Worm (Caenorhabditis elegans) whole organism, L1 larva: Measurements from ENCODE around the gene M02B7.2.
A peak's percentile ranks its signal among the peaks of the same experiment; 100 is the strongest.

Experiments
- C04F5.9 ChIP-seq: sonication (generic microtip); optimal IDR thresholded peaks from 2 replicates; lab custom pipeline; 2016; ENCODE audit warnings: missing genetic modification characterization, missing compliant biosample characterization
- C16A3.4 ChIP-seq: fragments of 150-350 bp; optimal IDR thresholded peaks from 2 replicates; lab custom pipeline; 2014; ENCODE audit warnings: missing biosample characterization, missing genetic modification characterization
- aha-1 ChIP-seq: fragments of 150-350 bp; optimal IDR thresholded peaks from 2 replicates; lab custom pipeline; 2014; ENCODE audit warnings: missing biosample characterization, missing genetic modification characterization
- blmp-1 ChIP-seq: fragments of 150-350 bp; optimal IDR thresholded peaks from 2 replicates; lab custom pipeline; 2014; ENCODE audit warnings: missing biosample characterization, missing genetic modification characterization
- ceh-88 ChIP-seq: fragments of 200-800 bp; sonication (Bioruptor generic); IDR thresholded peaks from 2 replicates; pipeline ENCODE4 v1.3.6; 2022; ENCODE audit warnings: missing genetic modification characterization, missing compliant biosample characterization
- ceh-90 ChIP-seq: sonication (generic microtip); optimal IDR thresholded peaks from 2 replicates; lab custom pipeline; 2016; ENCODE audit warnings: missing genetic modification characterization, missing compliant biosample characterization
- dpl-1 ChIP-seq, 3 experiments: fragments of 150-350 bp in 2 of 3; sonication (generic microtip) in 1 of 3; optimal IDR thresholded peaks; 2 replicates each; lab custom pipeline; 2014 to 2017; ENCODE audit warnings: missing biosample characterization in 3 of 3, missing genetic modification characterization in 3 of 3, missing genetic modification reagents in 3 of 3
- dsc-1 ChIP-seq: sonication (generic microtip); optimal IDR thresholded peaks from 2 replicates; lab custom pipeline; 2016; ENCODE audit warnings: mild to moderate bottlenecking, missing genetic modification characterization, missing compliant biosample characterization
- efl-1 ChIP-seq, 4 experiments: fragments of 150-350 bp; optimal IDR thresholded peaks in 3 of 4; peaks in 1 of 4; 1 replicate in 1 of 4; 2 replicates in 3 of 4; lab custom pipeline; 2014; ENCODE audit warnings: missing biosample characterization in 2 of 4, missing genetic modification characterization in 2 of 4, missing genetic modification reagents in 2 of 4
- efl-3 ChIP-seq: fragments of 200-800 bp; sonication (Bioruptor generic); optimal IDR thresholded peaks from 2 replicates; lab custom pipeline; 2018; ENCODE audit warnings: mild to moderate bottlenecking, missing genetic modification characterization, missing compliant biosample characterization
- egl-13 ChIP-seq: sonication (generic microtip); optimal IDR thresholded peaks from 2 replicates; lab custom pipeline; 2016; ENCODE audit warnings: missing genotype, missing genetic modification reagents, missing genetic modification characterization, missing compliant biosample characterization
- egl-27 ChIP-seq, 2 experiments: fragments of 150-350 bp in 1 of 2; sonication (generic microtip); optimal IDR thresholded peaks; 3 replicates each; lab custom pipeline; 2017 to 2018; ENCODE audit warnings: missing biosample characterization in 2 of 2, missing genetic modification characterization in 2 of 2, missing genetic modification reagents in 2 of 2
- elt-2 ChIP-seq: sonication (generic microtip); optimal IDR thresholded peaks from 2 replicates; lab custom pipeline; 2016; ENCODE audit warnings: missing genetic modification characterization, mild to moderate bottlenecking, inconsistent platforms, missing compliant biosample characterization, missing genetic modification reagents
- ets-5 ChIP-seq: fragments of 200-800 bp; sonication (Bioruptor generic); IDR thresholded peaks from 2 replicates; pipeline ENCODE4 v1.3.6; 2022; ENCODE audit warnings: missing genetic modification characterization, missing compliant biosample characterization
- fkh-8 ChIP-seq: sonication (generic microtip); optimal IDR thresholded peaks from 2 replicates; lab custom pipeline; 2016; ENCODE audit warnings: mild to moderate bottlenecking, missing genetic modification characterization, missing compliant biosample characterization
- hlh-17 ChIP-seq: fragments of 200-800 bp; sonication (Bioruptor generic); optimal IDR thresholded peaks from 2 replicates; lab custom pipeline; 2018; ENCODE audit warnings: missing genetic modification characterization, mild to moderate bottlenecking, missing compliant biosample characterization, moderate library complexity, borderline replicate concordance
- jun-1 ChIP-seq: fragments of 150-350 bp; optimal IDR thresholded peaks from 2 replicates; lab custom pipeline; 2014; ENCODE audit warnings: missing biosample characterization, missing genetic modification reagents, missing genetic modification characterization
- lin-35 ChIP-seq, 2 experiments: fragments of 150-350 bp; optimal IDR thresholded peaks; 2 replicates each; lab custom pipeline; 2014; ENCODE audit warnings: missing biosample characterization in 2 of 2, missing genetic modification characterization in 2 of 2, missing genetic modification reagents in 2 of 2
- lin-39 ChIP-seq: fragments of 150-350 bp; optimal IDR thresholded peaks from 2 replicates; lab custom pipeline; 2014; ENCODE audit warnings: missing biosample characterization, missing genetic modification reagents, missing genetic modification characterization
- mab-9 ChIP-seq: fragments of 200-800 bp; sonication (Bioruptor generic); IDR thresholded peaks from 2 replicates; pipeline ENCODE4 v1.3.6; 2022; ENCODE audit warnings: missing genetic modification reagents, missing genetic modification characterization, missing compliant biosample characterization
- mef-2 ChIP-seq: fragments of 150-350 bp; optimal IDR thresholded peaks from 2 replicates; lab custom pipeline; 2014; ENCODE audit warnings: missing biosample characterization, missing genetic modification characterization
- mep-1 ChIP-seq: fragments of 150-350 bp; optimal IDR thresholded peaks from 2 replicates; lab custom pipeline; 2014; ENCODE audit warnings: missing biosample characterization, missing genetic modification characterization
- nhr-11 ChIP-seq: fragments of 150-350 bp; optimal IDR thresholded peaks from 2 replicates; lab custom pipeline; 2014; ENCODE audit warnings: missing biosample characterization, missing genetic modification characterization
- nhr-12 ChIP-seq: sonication (generic microtip); optimal IDR thresholded peaks from 2 replicates; lab custom pipeline; 2017; ENCODE audit warnings: missing biosample characterization, missing genetic modification characterization
- nhr-237 ChIP-seq: fragments of 150-350 bp; optimal IDR thresholded peaks from 2 replicates; lab custom pipeline; 2014; ENCODE audit warnings: missing biosample characterization, missing genetic modification characterization
- nhr-71 ChIP-seq: sonication (generic microtip); optimal IDR thresholded peaks from 2 replicates; lab custom pipeline; 2016; ENCODE audit warnings: mild to moderate bottlenecking, missing genetic modification characterization, moderate library complexity, missing compliant biosample characterization
- nhr-77 ChIP-seq: fragments of 150-350 bp; optimal IDR thresholded peaks from 2 replicates; lab custom pipeline; 2014; ENCODE audit warnings: missing biosample characterization, missing genetic modification characterization
- nhr-85 ChIP-seq: sonication (generic microtip); peaks from one replicate; lab custom pipeline; 2016; ENCODE audit warnings: missing genetic modification characterization, inconsistent platforms, missing compliant biosample characterization
- pag-3 ChIP-seq: sonication (generic microtip); optimal IDR thresholded peaks from 2 replicates; lab custom pipeline; 2017; ENCODE audit warnings: missing genetic modification characterization, mild to moderate bottlenecking, missing compliant biosample characterization, antibody characterized with exemption, borderline replicate concordance; ENCODE audit not compliant: insufficient read depth
- pax-3 ChIP-seq: fragments of 200-800 bp; sonication (Bioruptor generic); optimal IDR thresholded peaks from 2 replicates; lab custom pipeline; 2018; ENCODE audit warnings: mild to moderate bottlenecking, missing genetic modification characterization, moderate library complexity, missing compliant biosample characterization
- rnt-1 ChIP-seq: sonication (generic microtip); optimal IDR thresholded peaks from 2 replicates; lab custom pipeline; 2016; ENCODE audit warnings: mild to moderate bottlenecking, missing genetic modification characterization, moderate library complexity, missing compliant biosample characterization
- snpc-4 ChIP-seq: fragments of 150-350 bp; optimal IDR thresholded peaks from 2 replicates; lab custom pipeline; 2014; ENCODE audit warnings: missing biosample characterization, missing genetic modification characterization
- snu-23 ChIP-seq: sonication (generic microtip); optimal IDR thresholded peaks from 2 replicates; lab custom pipeline; 2016; ENCODE audit warnings: missing genetic modification characterization, missing compliant biosample characterization
- sox-4 ChIP-seq: sonication (generic microtip); optimal IDR thresholded peaks from 2 replicates; lab custom pipeline; 2016; ENCODE audit warnings: missing genetic modification characterization, missing compliant biosample characterization
- swsn-7 ChIP-seq: sonication (generic microtip); optimal IDR thresholded peaks from 2 replicates; lab custom pipeline; 2016; ENCODE audit warnings: missing genetic modification characterization, missing compliant biosample characterization
- tbx-2 ChIP-seq: sonication (generic microtip); optimal IDR thresholded peaks from 2 replicates; lab custom pipeline; 2016; ENCODE audit warnings: missing genetic modification characterization, missing compliant biosample characterization
- tlp-1 ChIP-seq: fragments of 150-350 bp; optimal IDR thresholded peaks from 2 replicates; lab custom pipeline; 2014; ENCODE audit warnings: missing biosample characterization, missing genetic modification characterization
- unc-130 ChIP-seq: fragments of 150-350 bp; optimal IDR thresholded peaks from 2 replicates; lab custom pipeline; 2017; ENCODE audit warnings: missing biosample characterization, missing genetic modification characterization, inconsistent platforms
- unc-30 ChIP-seq: sonication (generic microtip); optimal IDR thresholded peaks from 2 replicates; lab custom pipeline; 2017; ENCODE audit warnings: missing biosample characterization, missing genetic modification characterization
- unc-86 ChIP-seq: sonication (generic microtip); optimal IDR thresholded peaks from 2 replicates; lab custom pipeline; 2016; ENCODE audit warnings: missing genetic modification characterization, missing compliant biosample characterization
- unc-98 ChIP-seq: fragments of 200-800 bp; sonication (Bioruptor generic); IDR thresholded peaks from 2 replicates; pipeline ENCODE4 v1.3.6; 2022; ENCODE audit warnings: missing genetic modification characterization, missing compliant biosample characterization
- zag-1 ChIP-seq: fragments of 150-350 bp; optimal IDR thresholded peaks from 2 replicates; lab custom pipeline; 2014; ENCODE audit warnings: missing biosample characterization, missing genetic modification characterization
- zip-4 ChIP-seq: fragments of 200-800 bp; sonication (Bioruptor generic); optimal IDR thresholded peaks from 2 replicates; lab custom pipeline; 2018; ENCODE audit warnings: mild to moderate bottlenecking, missing genetic modification characterization, moderate library complexity, missing compliant biosample characterization
- ztf-11 ChIP-seq, 2 experiments: sonication (generic microtip); optimal IDR thresholded peaks; 2 replicates each; lab custom pipeline; 2016 to 2017; ENCODE audit warnings: missing genetic modification characterization in 2 of 2, missing biosample characterization in 1 of 2, missing compliant biosample characterization in 1 of 2
- ztf-4 ChIP-seq: fragments of 150-350 bp; optimal IDR thresholded peaks from 2 replicates; lab custom pipeline; 2014; ENCODE audit warnings: missing biosample characterization, missing genetic modification characterization

The M02B7.2 gene

ce11 chrIV:3833778-3834177 is 30.4 kb downstream of the M02B7.2 start:
- TF ChIP-seq fkh-8 (tag; lab: Kevin White, UChicago), result peak; percentile 24
- peak; percentile 42 for TF ChIP-seq pax-3
- TF ChIP-seq efl-1 (optimal IDR thresholded peaks at IDR 0.05; lab: Kevin White, UChicago), result no peak
- TF ChIP-seq efl-1 (GFP tag; optimal IDR thresholded peaks at IDR 0.05 in 1 of 2; lab: Kevin White, UChicago), result peak in 1 of 2 experiments; percentile 4
- no peak for TF ChIP-seq nhr-71 (tag; lab: Kevin White, UChicago)
- TF ChIP-seq nhr-12, result no peak
- no peak for TF ChIP-seq efl-3 (GFP tag; lab: Kevin White, UChicago)
- TF ChIP-seq sox-4, result peak; percentile 42
- no peak for TF ChIP-seq nhr-11 (tag; lab: Kevin White, UChicago)
- peak; percentile 87 for TF ChIP-seq dsc-1 (tag; lab: Kevin White, UChicago)

DNA sequence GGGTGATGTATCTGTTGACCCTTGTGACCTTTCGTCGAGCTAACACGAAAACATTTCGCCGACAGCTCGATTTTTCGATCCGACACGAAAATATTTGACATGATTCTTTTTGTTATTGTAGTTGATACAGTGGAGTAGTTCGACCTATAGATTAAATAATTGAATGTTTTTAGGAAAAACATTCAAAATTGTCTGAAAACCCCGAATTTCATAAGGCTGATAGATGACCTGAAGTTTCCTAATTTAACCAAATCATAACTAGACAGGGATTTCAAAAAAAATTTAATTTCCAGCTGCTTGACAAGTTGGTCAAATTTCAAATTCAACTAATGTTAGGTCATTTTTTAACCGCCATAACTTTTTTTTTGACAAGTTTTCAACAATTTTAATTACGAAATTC is 31.7 kb downstream of the M02B7.2 start, which contains the start of gene cal-3:
cal-3 (minus strand) TSS at position 101 of the 400 bp plus-strand sequence.
- TF ChIP-seq mab-9 (no peak), efl-1 (optimal IDR thresholded peaks at IDR 0.05; lab: Kevin White, UChicago) (no peak), efl-1 (GFP tag; optimal IDR thresholded peaks at IDR 0.05 in 1 of 2; lab: Kevin White, UChicago) (peak in 1 of 2 experiments; percentile 19)

ce11 chrIV:3838687-3839086 is 35.3 kb downstream of the M02B7.2 start:
- no peak for TF ChIP-seq pax-3
- TF ChIP-seq nhr-85, result no peak
- no peak for TF ChIP-seq aha-1 (tag; lab: Kevin White, UChicago)
- TF ChIP-seq C04F5.9, result no peak
- no peak for TF ChIP-seq swsn-7 (tag; lab: Kevin White, UChicago)
- TF ChIP-seq blmp-1 (tag; lab: Kevin White, UChicago), result no peak
- no peak for TF ChIP-seq efl-1 (optimal IDR thresholded peaks at IDR 0.05; lab: Kevin White, UChicago)
- TF ChIP-seq efl-1 (GFP tag; optimal IDR thresholded peaks at IDR 0.05 in 1 of 2; lab: Kevin White, UChicago), result no peak
- no peak for TF ChIP-seq nhr-237
- TF ChIP-seq unc-30 (tag; lab: Kevin White, UChicago), result no peak
- TF ChIP-seq, all 84 proteins: peak for 0

ce11 chrIV:3839420-3839819 is 36.0 kb downstream of the M02B7.2 start, which contains the start of gene F28F9.2:
F28F9.2 (plus strand) TSS chrIV:3839720.
- TF ChIP-seq mef-2 (tag; lab: Kevin White, UChicago), result no peak
- no peak for TF ChIP-seq hlh-17
- TF ChIP-seq tbx-2, result no peak
- no peak for TF ChIP-seq unc-86 (tag; lab: Kevin White, UChicago)
- TF ChIP-seq C04F5.9, result no peak
- no peak for TF ChIP-seq ceh-88 (GFP tag; lab: Robert Waterston, UW)
- no peak for TF ChIP-seq blmp-1 (tag; lab: Kevin White, UChicago)
- TF ChIP-seq egl-27 (tag; optimal IDR thresholded peaks at IDR 0.05; lab: Kevin White, UChicago), result no peak
- no peak for TF ChIP-seq dpl-1 (GFP tag; optimal IDR thresholded peaks at IDR 0.05; lab: Kevin White, UChicago)
- no peak for TF ChIP-seq zag-1 (tag; lab: Kevin White, UChicago)
- no peak for TF ChIP-seq unc-130 (tag; lab: Kevin White, UChicago)
- TF ChIP-seq ceh-90 (tag; lab: Kevin White, UChicago), result no peak
- no peak for TF ChIP-seq snu-23 (GFP tag; lab: Kevin White, UChicago)
- TF ChIP-seq C16A3.4 (tag; lab: Kevin White, UChicago), result no peak
- TF ChIP-seq mep-1 (tag; lab: Kevin White, UChicago), result no peak
- TF ChIP-seq lin-39 (tag; lab: Kevin White, UChicago), result no peak
- no peak for TF ChIP-seq nhr-77
- no peak for TF ChIP-seq egl-13 (tag; lab: Kevin White, UChicago)
- no peak for TF ChIP-seq rnt-1 (tag; lab: Kevin White, UChicago)
- no peak for TF ChIP-seq pax-3

DNA sequence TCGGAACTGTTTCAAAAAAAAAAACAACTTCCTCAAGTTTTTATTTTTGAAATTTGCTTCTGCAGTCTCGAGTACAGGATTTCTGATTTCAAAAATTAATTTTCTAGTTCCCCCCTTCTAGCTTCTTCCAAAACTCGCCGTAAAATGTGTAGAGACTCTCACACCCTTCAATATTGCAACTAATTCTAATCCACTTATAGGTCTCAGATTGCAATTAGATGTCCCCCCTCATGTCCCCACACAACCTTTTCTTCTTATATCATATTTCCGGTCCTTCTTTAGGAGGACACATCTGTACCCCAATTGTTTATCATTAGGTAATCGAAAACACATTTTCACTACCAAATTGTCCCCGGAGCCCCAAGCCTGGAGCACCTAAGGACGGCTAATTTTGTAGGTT is 37.1 kb downstream of the M02B7.2 start:
- TF ChIP-seq tlp-1 (tag; lab: Kevin White, UChicago), result no peak
- TF ChIP-seq pag-3 (tag; lab: Kevin White, UChicago), result no peak
- TF ChIP-seq ztf-11 (tag; optimal IDR thresholded peaks at IDR 0.05; lab: Kevin White, UChicago), result no peak
- TF ChIP-seq efl-1 (optimal IDR thresholded peaks at IDR 0.05; lab: Kevin White, UChicago), result no peak
- no peak for TF ChIP-seq efl-1 (GFP tag; optimal IDR thresholded peaks at IDR 0.05 in 1 of 2; lab: Kevin White, UChicago)
- TF ChIP-seq ets-5 (GFP tag; lab: Robert Waterston, UW), result no peak
- TF ChIP-seq lin-35 (GFP tag; optimal IDR thresholded peaks at IDR 0.05; lab: Kevin White, UChicago), result no peak
- TF ChIP-seq snpc-4 (tag; lab: Kevin White, UChicago), result no peak
- TF ChIP-seq unc-98 (GFP tag; lab: Robert Waterston, UW), result no peak
- TF ChIP-seq jun-1, result no peak
- TF ChIP-seq lin-39 (tag; lab: Kevin White, UChicago), result no peak
- no peak for TF ChIP-seq ztf-4
- TF ChIP-seq zip-4 (GFP tag; lab: Kevin White, UChicago), result no peak
- no peak for TF ChIP-seq elt-2
